Worm (Caenorhabditis elegans) whole organism, L2 larva: ENCODE results near the gene F47B8.18.
"Not testable (repeated sequence)": the region's sequence is repeated elsewhere in the genome, so short reads cannot be mapped to it uniquely, and the experiment has no call there.

ENCODE experiments used
- C34F6.9 ChIP-seq: fragments of 150-350 bp; optimal IDR thresholded peaks from 2 replicates; lab custom pipeline; 2014; ENCODE audit warnings: missing biosample characterization, missing genetic modification characterization
- F13H6.1 ChIP-seq: sonication (generic microtip); optimal IDR thresholded peaks from 2 replicates; lab custom pipeline; 2016; ENCODE audit warnings: missing genetic modification characterization, missing compliant biosample characterization
- Y55F3AM.14 ChIP-seq: fragments of 200-800 bp; sonication (Bioruptor generic); optimal IDR thresholded peaks from 2 replicates; lab custom pipeline; 2018; ENCODE audit warnings: mild to moderate bottlenecking, missing genetic modification characterization, missing compliant biosample characterization
- blmp-1 ChIP-seq: sonication (generic microtip); optimal IDR thresholded peaks from 2 replicates; lab custom pipeline; 2017; ENCODE audit warnings: missing genetic modification characterization, mild to moderate bottlenecking, missing compliant biosample characterization, antibody characterized with exemption, moderate library complexity; ENCODE audit not compliant: insufficient read depth
- ceh-16 ChIP-seq: fragments of 150-350 bp; optimal IDR thresholded peaks from 2 replicates; lab custom pipeline; 2014; ENCODE audit warnings: missing biosample characterization, missing genetic modification characterization
- crh-2 ChIP-seq: sonication (generic microtip); optimal IDR thresholded peaks from 2 replicates; lab custom pipeline; 2017; ENCODE audit warnings: missing biosample characterization, missing genetic modification characterization
- dmd-4 ChIP-seq: sonication (generic microtip); optimal IDR thresholded peaks from 2 replicates; lab custom pipeline; 2017; ENCODE audit warnings: missing biosample characterization, missing genetic modification characterization
- fos-1 ChIP-seq: fragments of 150-350 bp; optimal IDR thresholded peaks from 2 replicates; lab custom pipeline; 2014; ENCODE audit warnings: missing biosample characterization, missing genetic modification characterization
- gmeb-1 ChIP-seq: fragments of 150-350 bp; optimal IDR thresholded peaks from 2 replicates; lab custom pipeline; 2014; ENCODE audit warnings: missing biosample characterization, missing genetic modification characterization
- lin-13 ChIP-seq: fragments of 150-350 bp; optimal IDR thresholded peaks from 2 replicates; lab custom pipeline; 2014; ENCODE audit warnings: missing biosample characterization, missing genetic modification reagents, missing genetic modification characterization
- mbf-1 ChIP-seq: sonication (generic microtip); optimal IDR thresholded peaks from 2 replicates; lab custom pipeline; 2017; ENCODE audit warnings: missing biosample characterization, missing genetic modification characterization
- nhr-11 ChIP-seq: fragments of 150-350 bp; optimal IDR thresholded peaks from 2 replicates; lab custom pipeline; 2014; ENCODE audit warnings: missing biosample characterization, missing genetic modification characterization
- nhr-12 ChIP-seq: fragments of 150-350 bp; optimal IDR thresholded peaks from 2 replicates; lab custom pipeline; 2014; ENCODE audit warnings: missing biosample characterization, missing genetic modification characterization
- nhr-21 ChIP-seq: fragments of 150-350 bp; optimal IDR thresholded peaks from 2 replicates; lab custom pipeline; 2014; ENCODE audit warnings: missing biosample characterization, missing genetic modification characterization
- nhr-237 ChIP-seq: fragments of 150-350 bp; optimal IDR thresholded peaks from 2 replicates; lab custom pipeline; 2014; ENCODE audit warnings: missing biosample characterization, missing genetic modification characterization
- nhr-6 ChIP-seq: fragments of 150-350 bp; optimal IDR thresholded peaks from 2 replicates; lab custom pipeline; 2014; ENCODE audit warnings: missing biosample characterization, missing genetic modification characterization
- sma-3 ChIP-seq: sonication (generic microtip); optimal IDR thresholded peaks from 2 replicates; lab custom pipeline; 2016; ENCODE audit warnings: missing genetic modification reagents, missing genetic modification characterization, missing compliant biosample characterization
- sma-9 ChIP-seq, 2 experiments: fragments of 150-350 bp in 1 of 2; sonication (generic microtip) in 1 of 2; optimal IDR thresholded peaks; 2 replicates each; lab custom pipeline; 2014 to 2016; ENCODE audit warnings: missing genetic modification characterization in 2 of 2, mild to moderate bottlenecking in 1 of 2, missing biosample characterization in 1 of 2, missing compliant biosample characterization in 1 of 2, missing genetic modification reagents in 1 of 2, moderate library complexity in 1 of 2
- unc-39 ChIP-seq: fragments of 150-350 bp; optimal IDR thresholded peaks from 2 replicates; lab custom pipeline; 2014; ENCODE audit warnings: missing biosample characterization, missing genetic modification characterization
- unc-55 ChIP-seq: fragments of 150-350 bp; sonication (generic microtip); optimal IDR thresholded peaks from 3 replicates; lab custom pipeline; 2014; ENCODE audit warnings: missing biosample characterization, missing genetic modification reagents, missing genetic modification characterization
- ztf-1 ChIP-seq: fragments of 200-800 bp; sonication (Bioruptor generic); conservative IDR thresholded peaks from 2 replicates; pipeline ENCODE4 v1.3.6; 2022; ENCODE audit warnings: missing genetic modification characterization, missing compliant biosample characterization
- ztf-11 ChIP-seq: sonication (generic microtip); optimal IDR thresholded peaks from 2 replicates; lab custom pipeline; 2017; ENCODE audit warnings: missing biosample characterization, missing genetic modification characterization

The F47B8.18 gene

DNA sequence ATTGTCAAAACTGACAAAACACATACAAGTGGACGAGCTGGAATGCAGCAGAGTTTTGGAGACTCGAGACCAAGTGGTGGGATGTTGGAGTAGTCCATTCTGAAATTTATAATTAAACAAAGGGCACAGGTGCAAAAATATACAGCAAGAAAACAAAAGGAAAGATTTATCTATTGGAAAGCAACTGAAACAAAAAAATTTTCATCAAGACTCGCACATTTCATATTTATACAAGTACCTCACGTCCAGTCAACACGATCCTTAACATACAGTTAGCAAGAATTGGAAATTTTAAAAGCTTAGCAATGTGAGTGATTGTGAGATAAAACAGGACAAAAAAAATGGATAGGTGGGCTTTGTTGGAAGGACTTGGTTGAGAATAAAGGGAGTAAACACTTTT is 11.0 kb downstream of the F47B8.18 start, which contains the start of gene F47B8.1:
Gene F47B8.1 (minus strand): TSS at position 101 of the 400 bp plus-strand sequence.
- no peak for TF ChIP-seq nhr-12 (tag; lab: Kevin White, UChicago)
- no peak for TF ChIP-seq nhr-237 (tag; lab: Kevin White, UChicago)
- no peak for TF ChIP-seq fos-1 (tag; lab: Kevin White, UChicago)
- no peak for TF ChIP-seq ztf-1
- TF ChIP-seq C34F6.9 (tag; lab: Kevin White, UChicago): no peak
- no peak for TF ChIP-seq sma-9 (GFP tag; optimal IDR thresholded peaks at IDR 0.05; lab: Kevin White, UChicago)
- TF ChIP-seq sma-9 (tag; optimal IDR thresholded peaks at IDR 0.05; lab: Kevin White, UChicago): no peak
- TF ChIP-seq, all 48 proteins: peak for 0

DNA sequence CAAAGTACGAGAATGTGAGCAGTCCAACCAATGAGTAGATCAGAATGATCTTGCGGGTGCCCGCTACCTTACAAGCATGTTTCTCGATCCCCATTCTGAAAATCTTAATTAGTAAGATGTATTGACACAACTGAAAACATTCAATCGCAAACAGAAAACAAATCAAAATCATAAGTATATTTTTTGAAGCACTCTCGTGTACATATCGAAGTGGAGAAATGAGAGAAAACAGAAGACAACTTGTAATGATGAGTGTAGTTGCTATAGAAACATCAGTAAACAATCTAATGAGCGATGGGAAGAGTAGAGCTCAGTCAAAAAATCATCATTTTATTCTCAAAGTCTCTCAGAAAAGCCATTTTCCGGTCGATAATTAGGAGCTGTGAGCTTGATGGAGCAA is 12.6 kb downstream of the F47B8.18 start, which contains the start of gene F14D7.8:
Gene F14D7.8 (minus strand): TSS at position 101 of the 400 bp plus-strand sequence.
- TF ChIP-seq unc-39 (tag; lab: Kevin White, UChicago) (no peak), crh-2 (tag; lab: Kevin White, UChicago) (no peak)

DNA sequence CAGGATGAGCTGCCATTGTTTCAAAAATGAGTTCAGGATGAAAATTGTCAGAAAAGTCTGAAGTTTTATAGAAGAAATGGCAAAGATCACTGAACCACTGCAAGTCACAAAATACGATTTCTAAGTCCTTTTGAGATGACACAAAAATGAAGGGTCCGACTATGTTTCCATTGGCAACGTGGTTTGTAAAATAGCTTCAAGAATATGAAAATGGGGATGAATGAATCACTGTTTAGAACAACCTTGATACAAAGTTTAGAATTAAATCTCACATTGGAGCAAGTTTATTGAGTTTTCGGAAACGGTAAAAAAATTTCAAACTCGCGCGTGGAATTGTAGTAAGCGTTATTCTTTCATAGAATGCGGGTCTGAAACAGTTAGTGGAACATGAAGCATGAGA is 14.1 kb downstream of the F47B8.18 start, which contains the start of gene ddn-3:
Gene ddn-3 (minus strand): TSS at position 101 of the 400 bp plus-strand sequence.
- TF ChIP-seq ztf-11: no peak

DNA sequence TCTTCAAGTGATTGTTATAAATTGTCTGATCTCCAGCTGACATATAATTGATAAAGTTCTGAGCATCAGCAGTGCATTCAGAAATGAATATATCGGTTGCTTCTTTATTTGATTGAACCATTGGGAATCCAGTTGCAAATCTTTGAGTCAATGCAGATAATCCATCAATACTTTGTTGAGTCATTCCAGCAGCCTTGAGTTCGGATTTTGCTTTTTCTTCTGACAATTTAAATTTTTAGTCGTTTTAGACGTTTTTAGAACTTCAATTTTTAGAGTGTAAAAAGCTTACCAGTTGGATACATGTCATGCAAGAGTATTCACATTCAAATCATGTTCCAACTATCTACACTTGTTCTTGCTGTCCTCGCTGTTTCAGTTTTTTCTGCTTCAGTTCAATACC is 15.6 kb downstream of the F47B8.18 start, which contains the start of gene F14D7.14:
Gene F14D7.14 (plus strand): TSS at position 301 of the 400 bp plus-strand sequence.
- TF ChIP-seq Y55F3AM.14 (GFP tag; lab: Kevin White, UChicago); dmd-4 (tag; lab: Kevin White, UChicago); ceh-16 (tag; lab: Kevin White, UChicago): not testable (repeated sequence)

DNA sequence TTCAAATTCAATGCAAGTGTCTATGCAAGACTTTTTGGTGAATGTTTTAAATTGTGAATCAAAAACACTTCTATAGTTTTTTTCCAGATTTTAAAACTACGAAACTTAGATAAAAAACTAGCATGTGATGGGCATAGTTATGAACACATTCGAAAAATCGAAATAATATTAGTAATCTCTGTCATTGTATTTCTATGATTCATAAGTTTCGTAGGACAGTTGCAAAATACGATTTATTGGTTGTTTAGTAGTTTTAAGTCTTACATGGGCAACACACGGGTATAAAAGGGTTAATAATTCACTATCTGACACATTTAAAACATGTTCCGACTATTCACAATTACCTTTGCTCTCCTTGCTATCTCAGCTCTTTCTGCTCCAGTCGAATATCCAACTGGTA is 17.1 kb downstream of the F47B8.18 start, which contains the start of gene spig-5:
Gene spig-5 (plus strand): TSS at position 301 of the 400 bp plus-strand sequence.
- not testable (repeated sequence) for TF ChIP-seq ceh-16 (tag; lab: Kevin White, UChicago); ztf-11; blmp-1

DNA sequence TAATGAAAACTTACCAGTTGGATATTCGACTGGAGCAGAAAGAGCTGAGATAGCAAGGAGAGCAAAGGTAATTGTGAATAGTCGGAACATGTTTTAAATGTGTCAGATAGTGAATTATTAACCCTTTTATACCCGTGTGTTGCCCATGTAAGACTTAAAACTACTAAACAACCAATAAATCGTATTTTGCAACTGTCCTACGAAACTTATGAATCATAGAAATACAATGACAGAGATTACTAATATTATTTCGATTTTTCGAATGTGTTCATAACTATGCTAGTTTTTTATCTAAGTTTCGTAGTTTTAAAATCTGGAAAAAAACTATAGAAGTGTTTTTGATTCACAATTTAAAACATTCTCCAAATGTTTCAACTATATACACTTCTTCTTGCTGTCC is 18.5 kb downstream of the F47B8.18 start, which contains the start of gene spig-4:
Gene spig-4 (minus strand): TSS at position 101 of the 400 bp plus-strand sequence.
- TF ChIP-seq unc-55 (GFP tag; lab: Kevin White, UChicago); sma-3 (GFP tag; lab: Kevin White, UChicago); ztf-1: not testable (repeated sequence)

DNA sequence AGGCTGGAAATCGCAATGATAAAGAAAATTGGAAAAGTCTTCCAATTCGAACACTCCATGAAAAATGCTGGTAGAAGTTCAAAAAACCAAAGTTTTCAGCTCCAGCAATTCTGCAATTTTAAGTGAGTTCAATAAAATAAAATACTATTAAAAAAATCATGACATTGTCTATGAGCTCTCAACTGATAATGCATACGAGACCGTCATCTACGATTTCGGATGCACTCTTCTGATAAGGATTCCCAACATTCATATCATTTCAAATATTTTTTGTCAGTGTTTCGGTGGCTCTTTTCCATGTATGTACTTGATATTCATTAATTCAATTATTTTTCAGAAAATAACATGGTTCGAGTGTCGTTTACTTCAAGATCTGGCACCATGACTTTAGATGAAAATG is 24.2 kb downstream of the F47B8.18 start, which contains the start of gene F14D7.6:
Gene F14D7.6 (plus strand): TSS at position 338 of the 400 bp plus-strand sequence.
- TF ChIP-seq fos-1 (tag; lab: Kevin White, UChicago): peak; percentile 52
- no peak for TF ChIP-seq lin-13 (GFP tag; lab: Kevin White, UChicago)

DNA sequence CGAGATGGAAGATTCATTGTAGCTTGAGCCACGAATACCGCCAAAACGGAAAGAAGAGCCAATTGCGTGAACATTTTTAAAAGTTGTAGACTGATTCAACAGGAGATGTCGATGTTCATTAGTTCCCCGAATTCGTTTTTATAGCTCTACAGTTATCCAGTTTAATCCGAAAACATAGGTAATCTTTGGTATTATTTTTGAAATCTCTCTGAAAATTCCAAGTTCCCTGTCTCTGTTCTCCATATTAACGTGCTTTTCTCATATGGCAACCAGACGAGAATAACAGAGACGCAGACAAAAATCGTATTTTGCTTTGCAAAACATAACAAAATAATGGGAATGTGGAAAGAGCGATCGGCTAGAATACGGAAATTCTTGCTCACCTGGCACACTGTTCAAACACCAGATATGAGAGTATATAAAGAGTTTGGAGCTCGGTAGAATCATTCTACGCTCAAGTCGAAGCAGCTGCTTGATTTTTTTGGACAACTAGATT is 25.6 kb downstream of the F47B8.18 start, which contains the start of the genes spig-3 and F14D7.12:
Gene spig-3 (minus strand): TSS at position 101 of the 496 bp plus-strand sequence.
Gene F14D7.12 (plus strand): TSS at position 446 of the 496 bp plus-strand sequence.
- TF ChIP-seq ztf-1: no peak
- no peak for TF ChIP-seq gmeb-1 (tag; lab: Kevin White, UChicago)

DNA sequence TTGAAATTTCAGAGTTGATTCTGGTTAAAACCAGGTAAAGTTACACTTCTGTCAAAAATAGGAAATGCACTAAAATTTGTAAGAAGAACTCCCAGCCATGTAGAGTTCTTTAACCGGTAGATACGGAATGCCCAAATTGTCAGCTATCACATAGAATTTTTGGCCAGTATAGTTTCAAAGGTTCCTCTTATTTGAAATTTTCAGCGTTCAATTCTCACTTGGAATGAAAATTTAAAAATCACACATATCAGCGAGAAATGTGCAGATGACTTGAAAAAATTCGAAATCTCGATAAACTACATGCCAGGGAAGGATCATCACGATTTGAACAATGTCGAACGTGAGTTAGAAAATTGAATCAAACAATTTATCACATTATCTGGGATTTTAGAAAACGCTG is 28.8 kb downstream of the F47B8.18 start, which contains the start of gene F14D7.3:
Gene F14D7.3 (plus strand): TSS at position 301 of the 400 bp plus-strand sequence.
- TF ChIP-seq nhr-237 (tag; lab: Kevin White, UChicago) (no peak), sma-9 (GFP tag; optimal IDR thresholded peaks at IDR 0.05; lab: Kevin White, UChicago) (no peak), sma-9 (tag; optimal IDR thresholded peaks at IDR 0.05; lab: Kevin White, UChicago) (no peak), nhr-21 (tag; lab: Kevin White, UChicago) (no peak), mbf-1 (tag; lab: Kevin White, UChicago) (no peak), ztf-11 (no peak), nhr-6 (tag; lab: Kevin White, UChicago) (no peak), ztf-1 (no peak), nhr-11 (tag; lab: Kevin White, UChicago) (no peak), F13H6.1 (tag; lab: Kevin White, UChicago) (no peak)
